Worm (Caenorhabditis elegans): ENCODE measurements around the gene nlp-5.

DNA sequence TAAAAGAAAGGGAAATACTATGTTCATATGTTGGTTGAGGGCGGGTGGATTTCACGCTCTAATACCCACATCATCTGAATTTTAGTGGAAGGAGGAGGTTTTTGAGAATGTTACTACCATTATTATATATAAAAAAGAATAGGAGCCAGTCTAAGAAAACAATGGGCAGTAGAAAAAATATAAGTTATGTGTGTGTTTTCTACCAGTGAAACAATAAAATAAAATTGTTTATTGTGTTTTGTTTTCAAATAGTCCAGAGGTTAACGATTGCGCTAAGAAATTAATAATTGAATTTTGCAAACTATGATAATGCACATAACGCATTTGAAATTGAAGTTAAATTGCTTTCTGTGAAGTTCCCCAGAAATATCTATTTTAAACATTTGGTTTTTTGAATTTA is 28.8 kb upstream of the nlp-5 start, which contains the start of gene M110.8:
- TF ChIP-seq T22C8.4 (GFP tag; IDR thresholded peaks at IDR 0.05), result no peak
- TF ChIP-seq cog-1 (tag; optimal IDR thresholded peaks at IDR 0.05), result no peak
- TF ChIP-seq klf-2 (GFP tag; conservative IDR thresholded peaks at IDR 0.05), result no peak
- TF ChIP-seq ztf-29 (GFP tag; IDR thresholded peaks at IDR 0.05), result no peak
- TF ChIP-seq ref-1 (GFP tag; conservative IDR thresholded peaks at IDR 0.05), result no peak
- no peak for TF ChIP-seq med-1 (GFP tag; optimal IDR thresholded peaks at IDR 0.05; ENCODE audit: insufficient read depth)
- no peak for TF ChIP-seq flt-1 (GFP tag; IDR thresholded peaks at IDR 0.05)
- TF ChIP-seq tab-1 (GFP tag; IDR thresholded peaks at IDR 0.05), result no peak
- no peak for TF ChIP-seq ztf-23 (GFP tag; IDR thresholded peaks at IDR 0.05)
